Fruit fly (Drosophila melanogaster) whole organism: ENCODE results near the gene CG34462.

Source experiments
- CG8478 ChIP-seq: fragments of >200 bp; optimal IDR thresholded peaks from 2 replicates; lab custom pipeline; 2018; ENCODE audit warnings: inconsistent platforms
- Dll ChIP-seq: fragments of >200 bp; optimal IDR thresholded peaks from 2 replicates; lab custom pipeline; 2017
- EcR ChIP-seq, 2 experiments: fragments of >200 bp; optimal IDR thresholded peaks; 2 replicates each; lab custom pipeline; 2017; ENCODE audit warnings: missing biosample characterization in 2 of 2, missing genetic modification characterization in 2 of 2, missing genetic modification reagents in 2 of 2
- pan ChIP-seq: fragments of >200 bp; optimal IDR thresholded peaks from 2 replicates; lab custom pipeline; 2017
- psq ChIP-seq: fragments of >200 bp; optimal IDR thresholded peaks from 2 replicates; lab custom pipeline; 2017
- usp ChIP-seq: fragments of >200 bp; optimal IDR thresholded peaks from 2 replicates; lab custom pipeline; 2017; ENCODE audit warnings: missing biosample characterization, missing genetic modification characterization, mixed read lengths

- no peak for TF ChIP-seq psq (lab: Kevin White, UChicago)
- no peak for TF ChIP-seq usp (GFP tag; lab: Kevin White, UChicago)
- TF ChIP-seq CG8478 (lab: Kevin White, UChicago), result no peak
- no peak for TF ChIP-seq EcR (GFP tag; optimal IDR thresholded peaks at IDR 0.05; lab: Kevin White, UChicago)
- TF ChIP-seq Dll (lab: Kevin White, UChicago), result no peak
- TF ChIP-seq pan, result no peak
Observed at dm6 chr3L:8338921-8339320, 10.5 kb downstream of the CG34462 start, which contains the start of gene Pex2.
